Fruit fly (Drosophila melanogaster) whole organism, adult: ENCODE results near the gene CG43376.
A peak's percentile ranks its signal among the peaks of the same experiment; 100 is the strongest.

Source experiments
- CG11617 ChIP-seq: fragments of 200-800 bp; sonication (Bioruptor generic); optimal IDR thresholded peaks from 2 replicates; lab custom pipeline; 2017; ENCODE audit warnings: mild to moderate bottlenecking, missing biosample characterization, missing genetic modification reagents, missing genetic modification characterization
- CG12768 ChIP-seq: fragments of 200-800 bp; sonication (Bioruptor generic); optimal IDR thresholded peaks from 2 replicates; lab custom pipeline; 2017; ENCODE audit warnings: missing biosample characterization, missing genetic modification characterization, mild to moderate bottlenecking, moderate library complexity, missing genetic modification reagents
- CG14711 ChIP-seq: fragments of 200-800 bp; sonication (Bioruptor generic); optimal IDR thresholded peaks from 2 replicates; lab custom pipeline; 2018; ENCODE audit warnings: missing biosample characterization, mild to moderate bottlenecking, missing genetic modification characterization, moderate library complexity
- CG1620 ChIP-seq: fragments of 200-800 bp; sonication (Bioruptor generic); optimal IDR thresholded peaks from 2 replicates; lab custom pipeline; 2016; ENCODE audit warnings: missing biosample characterization, missing genetic modification characterization
- CG33017 ChIP-seq: fragments of 200-800 bp; sonication (Bioruptor generic); optimal IDR thresholded peaks from 2 replicates; lab custom pipeline; 2018; ENCODE audit warnings: missing biosample characterization, mild to moderate bottlenecking, missing genetic modification characterization, moderate library complexity
- CG7045 ChIP-seq: fragments of 200-800 bp; sonication (Bioruptor generic); optimal IDR thresholded peaks from 2 replicates; lab custom pipeline; 2017; ENCODE audit warnings: missing biosample characterization, mild to moderate bottlenecking, missing genetic modification characterization
- Hr96 ChIP-seq: fragments of 200-800 bp; sonication (Bioruptor generic); optimal IDR thresholded peaks from 2 replicates; lab custom pipeline; 2016; ENCODE audit warnings: missing biosample characterization, missing genetic modification characterization
- Mnt ChIP-seq: fragments of 200-800 bp; sonication (Bioruptor generic); optimal IDR thresholded peaks from 2 replicates; lab custom pipeline; 2016; ENCODE audit warnings: missing biosample characterization, mild to moderate bottlenecking, missing genetic modification characterization
- cic ChIP-seq: fragments of 200-800 bp; sonication (Bioruptor generic); optimal IDR thresholded peaks from 2 replicates; lab custom pipeline; 2017; ENCODE audit warnings: missing biosample characterization, mild to moderate bottlenecking, missing genetic modification characterization, moderate library complexity
- cnc ChIP-seq, 2 experiments: fragments of >200 bp; optimal IDR thresholded peaks; 2 replicates each; lab custom pipeline; 2017
- kay ChIP-seq: fragments of 200-800 bp; sonication (Bioruptor generic); peaks from one replicate; lab custom pipeline; 2016; ENCODE audit warnings: missing biosample characterization, missing genetic modification characterization, borderline replicate concordance
- tj ChIP-seq: fragments of 200-800 bp; sonication (Bioruptor generic); optimal IDR thresholded peaks from 3 replicates; lab custom pipeline; 2017; ENCODE audit warnings: missing biosample characterization, mild to moderate bottlenecking, missing genetic modification characterization, moderate library complexity

- no peak for TF ChIP-seq cic (GFP tag; lab: Kevin White, UChicago)
- TF ChIP-seq CG33017 = peak; percentile 52
- no peak for TF ChIP-seq Mnt (GFP tag; lab: Kevin White, UChicago)
- peak; percentile 22 for TF ChIP-seq CG11617
- TF ChIP-seq Hr96 (GFP tag; lab: Kevin White, UChicago) = peak; percentile 17
- TF ChIP-seq CG1620 (GFP tag; lab: Kevin White, UChicago) = no peak
- no peak for TF ChIP-seq kay (GFP tag; lab: Kevin White, UChicago)
- TF ChIP-seq CG7045 (GFP tag; lab: Kevin White, UChicago) = peak; percentile 75
- TF ChIP-seq tj (GFP tag; lab: Kevin White, UChicago) = peak; percentile 10
- no peak for TF ChIP-seq CG12768 (GFP tag; lab: Kevin White, UChicago)
- peak; percentile 1 for TF ChIP-seq CG14711 (tag; lab: Kevin White, UChicago)
- no peak for TF ChIP-seq cnc (optimal IDR thresholded peaks at IDR 0.05; lab: Kevin White, UChicago)
These were observed 4.9 kb downstream of the CG43376 start for dm6 chr2L:13778648-13779047.
